Worm (Caenorhabditis elegans): Measurements from ENCODE around the gene cisd-1.

cisd-1 gene

DNA sequence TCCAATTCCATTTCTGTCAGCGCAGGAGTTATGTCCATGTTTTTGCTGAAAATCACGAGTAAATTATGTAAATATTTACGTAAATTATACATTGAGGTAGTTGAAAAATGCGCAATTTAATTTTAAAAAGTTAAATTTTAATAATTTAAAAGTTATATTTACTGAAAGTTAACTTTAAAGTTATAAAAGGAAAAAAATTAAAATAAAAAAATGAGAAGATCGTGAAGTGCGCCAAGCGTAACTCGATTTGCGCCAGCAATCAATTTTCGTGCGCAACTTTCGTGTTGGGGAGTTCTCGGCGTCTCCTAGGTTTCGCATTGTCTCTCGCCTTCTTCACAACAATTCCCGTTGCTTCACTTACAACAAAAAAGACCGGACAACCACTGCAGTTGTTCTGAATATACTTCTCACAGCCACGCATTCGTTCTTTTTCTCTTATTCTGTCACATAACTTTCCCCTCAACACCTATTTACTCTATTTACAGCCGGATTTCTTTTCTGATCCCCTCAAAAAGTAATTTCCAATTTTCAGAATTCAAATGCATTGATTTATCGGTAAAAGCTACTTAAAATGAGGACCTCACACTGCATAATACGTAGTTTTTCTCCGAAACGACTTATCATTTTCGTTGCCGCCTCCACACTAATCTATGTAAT, 4.2 kb upstream of the cisd-1 start, which contains the start of the genes metl-1 and W02B12.11 (continued):
- peak; percentile 78 for TF ChIP-seq mab-9 (GFP tag; IDR thresholded peaks at IDR 0.05)
- peak; percentile 81 for TF ChIP-seq snpc-4 (tag; optimal IDR thresholded peaks at IDR 0.05)
- peak; percentile 85 for TF ChIP-seq xbp-1 (tag; optimal IDR thresholded peaks at IDR 0.05)
- peak; percentile 91 for TF ChIP-seq nhr-85 (tag)
- no peak for TF ChIP-seq nhr-84 (tag; optimal IDR thresholded peaks at IDR 0.05)
- no peak for TF ChIP-seq ama-1 (optimal IDR thresholded peaks at IDR 0.05)
- peak; percentile 74 for TF ChIP-seq aha-1 (tag; optimal IDR thresholded peaks at IDR 0.05)
- TF ChIP-seq fkh-10 (GFP tag; optimal IDR thresholded peaks at IDR 0.05) = peak; percentile 51
- no peak for TF ChIP-seq tlp-1 (tag; optimal IDR thresholded peaks at IDR 0.05)
- peak; percentile 39 for TF ChIP-seq nhr-77 (tag; optimal IDR thresholded peaks at IDR 0.05)
- TF ChIP-seq F16B12.6 (tag; optimal IDR thresholded peaks at IDR 0.05) = peak; percentile 54
- TF ChIP-seq C34B4.2 (tag; optimal IDR thresholded peaks at IDR 0.05) = no peak
- TF ChIP-seq ztf-4 (tag; optimal IDR thresholded peaks at IDR 0.05) = peak; percentile 80
- no peak for TF ChIP-seq unc-98 (GFP tag; IDR thresholded peaks at IDR 0.05)
- TF ChIP-seq hpl-2 (GFP tag; optimal IDR thresholded peaks at IDR 0.05) = peak; percentile 4
- peak; percentile 69 for TF ChIP-seq C04F5.9 (tag; optimal IDR thresholded peaks at IDR 0.05)
- TF ChIP-seq lsy-2 (tag; optimal IDR thresholded peaks at IDR 0.05) = peak; percentile 90 to 94
- peak; percentile 20 for TF ChIP-seq fos-1 (tag; optimal IDR thresholded peaks at IDR 0.05)
- TF ChIP-seq unc-62 (GFP tag; optimal IDR thresholded peaks at IDR 0.05) = no peak
- no peak for TF ChIP-seq ceh-63 (GFP tag; optimal IDR thresholded peaks at IDR 0.05)
- TF ChIP-seq fkh-4 (tag; optimal IDR thresholded peaks at IDR 0.05; ENCODE audit: borderline replicate concordance) = peak; percentile 46
- TF ChIP-seq efl-3 (GFP tag; optimal IDR thresholded peaks at IDR 0.05) = peak; percentile 28
- peak in 1 of 2 experiments; percentile 62 for TF ChIP-seq mdl-1 (tag; optimal IDR thresholded peaks at IDR 0.05)
- peak; percentile 34 for TF ChIP-seq sox-4 (tag; optimal IDR thresholded peaks at IDR 0.05)
- peak; percentile 86 to 93 (median 90) for TF ChIP-seq ceh-82 (tag; optimal IDR thresholded peaks at IDR 0.05)
- peak; percentile 82 for TF ChIP-seq isw-1 (GFP tag; IDR thresholded peaks at IDR 0.05)
- TF ChIP-seq zip-4 (GFP tag; optimal IDR thresholded peaks at IDR 0.05) = peak; percentile 70
- peak; percentile 92 for TF ChIP-seq nhr-19 (GFP tag; conservative IDR thresholded peaks at IDR 0.05)
- TF ChIP-seq nhr-11 (tag; optimal IDR thresholded peaks at IDR 0.05) = peak; percentile 49
- TF ChIP-seq aly-2 (tag; optimal IDR thresholded peaks at IDR 0.05) = peak; percentile 29
- TF ChIP-seq mep-1 (tag; optimal IDR thresholded peaks at IDR 0.05) = peak; percentile 96
- peak; percentile 83 to 85 for TF ChIP-seq lin-35 (GFP tag; optimal IDR thresholded peaks at IDR 0.05)
- TF ChIP-seq lin-39 (tag; optimal IDR thresholded peaks at IDR 0.05) = peak; percentile 88
- TF ChIP-seq pqm-1 (tag; optimal IDR thresholded peaks at IDR 0.05) = no peak
- TF ChIP-seq elt-2 (tag; optimal IDR thresholded peaks at IDR 0.05) = peak; percentile 41
- no peak for TF ChIP-seq unc-30 (tag; optimal IDR thresholded peaks at IDR 0.05)
- TF ChIP-seq egl-13 (tag; optimal IDR thresholded peaks at IDR 0.05) = peak; percentile 58
- TF ChIP-seq ceh-90 (tag; optimal IDR thresholded peaks at IDR 0.05) = peak; percentile 5
- TF ChIP-seq lir-3 (tag; optimal IDR thresholded peaks at IDR 0.05; ENCODE audit: poor library complexity) = peak; percentile 30
- peak; percentile 90 for TF ChIP-seq dsc-1 (tag; optimal IDR thresholded peaks at IDR 0.05)
- TF ChIP-seq nhr-76 (tag; optimal IDR thresholded peaks at IDR 0.05) = no peak
- TF ChIP-seq ets-5 (GFP tag; IDR thresholded peaks at IDR 0.05) = no peak
- TF ChIP-seq efl-1 (optimal IDR thresholded peaks at IDR 0.05) = peak; percentile 80 to 85
- peak; percentile 79 to 98 for TF ChIP-seq efl-1 (GFP tag; optimal IDR thresholded peaks at IDR 0.05 in 1 of 2)
- peak; percentile 46 for TF ChIP-seq zag-1 (tag; optimal IDR thresholded peaks at IDR 0.05)
- no peak for TF ChIP-seq alr-1 (tag; optimal IDR thresholded peaks at IDR 0.05; ENCODE audit: borderline replicate concordance)
- peak; percentile 88 for TF ChIP-seq C16A3.4 (tag; optimal IDR thresholded peaks at IDR 0.05)
- TF ChIP-seq fkh-8 (tag; optimal IDR thresholded peaks at IDR 0.05) = peak; percentile 79
- 0 out of 2 replicates have a peak, but pooled peaks have one; percentile 40 for TF ChIP-seq ceh-88 (GFP tag; IDR thresholded peaks at IDR 0.05)
- TF ChIP-seq grh-1 (GFP tag; IDR thresholded peaks at IDR 0.05) = peak; percentile 89
- TF ChIP-seq nhr-90 (tag; optimal IDR thresholded peaks at IDR 0.05; ENCODE audit: poor library complexity) = peak; percentile 92
- peak; percentile 70 for TF ChIP-seq ceh-8 (GFP tag; optimal IDR thresholded peaks at IDR 0.05)
- TF ChIP-seq nhr-47 (tag; optimal IDR thresholded peaks at IDR 0.05) = peak; percentile 91
